Worm (Caenorhabditis elegans) whole organism, L3 larva: ENCODE measurements around the gene C24A3.9.

Experiments
- jun-1 ChIP-seq: fragments of 150-350 bp; optimal IDR thresholded peaks from 2 replicates; lab custom pipeline; 2014; ENCODE audit warnings: missing biosample characterization, missing genetic modification reagents, missing genetic modification characterization
- ztf-11 ChIP-seq: fragments of 150-350 bp; optimal IDR thresholded peaks from 2 replicates; lab custom pipeline; 2014; ENCODE audit warnings: missing biosample characterization, missing genetic modification characterization

ce11 chrX:9015420-9015819, 5.1 kb upstream of the C24A3.9 start, which contains the start of gene T25B6.4:
- TF ChIP-seq ztf-11 (tag; lab: Kevin White, UChicago) = no peak
- no peak for TF ChIP-seq jun-1 (tag; lab: Kevin White, UChicago)
